Fruit fly (Drosophila melanogaster) whole organism, larva: ENCODE measurements around the gene Drsl3.

Source experiments
- noc ChIP-seq: fragments of 200-800 bp; sonication (Bioruptor generic); optimal IDR thresholded peaks from 3 replicates; lab custom pipeline; 2019; ENCODE audit warnings: missing biosample characterization, mild to moderate bottlenecking, missing genetic modification characterization, moderate library complexity

Gene Drsl3

DNA sequence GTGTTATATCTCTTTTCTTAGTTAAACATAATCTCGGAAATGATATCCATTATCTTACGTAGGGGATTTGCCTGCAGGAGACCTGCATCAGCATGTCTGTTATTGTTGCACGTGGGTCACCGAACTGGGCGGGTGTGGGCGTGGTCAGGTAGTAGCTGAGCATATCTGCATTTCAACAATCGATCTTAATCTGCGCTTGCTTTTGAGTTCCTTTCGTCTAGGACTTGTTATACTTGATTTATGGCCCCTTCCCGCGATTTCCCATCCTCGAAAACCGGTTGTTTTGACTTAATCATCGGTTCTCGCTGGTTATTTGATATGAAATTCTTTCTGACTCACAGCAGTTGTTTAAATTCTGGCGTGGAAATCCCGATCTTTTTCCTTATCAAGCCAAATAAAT is 10.1 kb upstream of the Drsl3 start:
- no peak for TF ChIP-seq noc (tag; lab: Kevin White, UChicago)

DNA sequence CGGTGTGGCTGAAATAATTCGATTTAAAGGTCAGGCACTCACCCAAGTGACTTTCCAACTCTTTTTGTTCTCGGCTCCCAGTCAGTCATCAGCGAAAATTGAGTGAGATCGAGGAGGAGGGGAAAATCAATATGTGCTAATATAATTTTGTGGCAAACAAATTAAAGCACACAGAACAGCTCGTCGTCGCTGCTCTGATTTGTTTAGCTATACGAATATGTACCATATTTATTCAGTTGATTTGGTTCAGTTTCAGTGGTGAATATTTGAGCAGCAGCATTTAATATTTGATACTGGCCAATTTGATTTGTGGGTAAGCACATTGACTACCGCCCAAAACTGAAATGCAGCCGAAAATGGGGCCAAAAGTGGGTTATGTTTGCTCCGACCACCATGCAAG is 9.4 kb upstream of the Drsl3 start:
- no peak for TF ChIP-seq noc (tag; lab: Kevin White, UChicago)

DNA sequence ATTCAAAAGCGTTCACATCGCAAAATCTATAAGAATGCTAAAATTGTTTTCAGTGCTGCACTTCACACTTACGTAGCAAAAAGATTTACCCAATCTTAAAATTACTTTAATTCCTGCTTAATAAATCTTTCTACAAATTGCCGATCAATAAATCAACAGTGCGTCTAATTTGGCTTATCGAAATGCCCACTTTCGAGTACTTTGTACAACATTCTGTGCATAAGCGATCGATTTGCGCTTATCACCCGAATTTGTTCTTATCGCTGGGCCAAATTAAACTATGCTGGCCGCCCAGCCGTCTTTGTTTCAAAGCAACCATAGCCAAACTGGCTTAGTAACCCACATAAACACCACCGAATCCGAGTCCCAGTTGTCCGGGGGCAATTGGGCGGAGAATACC is 8.3 kb upstream of the Drsl3 start:
- peak; percentile 83 for TF ChIP-seq noc (tag; lab: Kevin White, UChicago)

DNA sequence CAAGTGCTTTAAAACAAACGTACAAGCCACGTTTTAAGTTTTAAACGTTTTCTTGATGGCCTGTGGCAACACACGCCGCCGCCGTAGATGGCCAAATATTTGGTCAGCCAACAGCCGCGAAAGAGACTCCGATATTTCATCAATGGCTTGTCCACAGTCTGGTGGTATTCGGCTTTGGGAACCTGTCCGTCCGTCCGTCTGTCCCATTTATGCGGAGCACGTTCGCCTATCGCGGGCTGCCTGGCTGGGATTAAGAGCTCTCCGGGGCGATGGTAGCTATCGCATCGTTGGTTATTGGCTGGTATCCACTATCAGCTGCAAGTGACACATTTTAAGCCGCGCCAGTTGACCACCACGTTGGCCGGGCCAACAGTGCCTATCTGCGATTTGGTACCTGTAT is 7.2 kb upstream of the Drsl3 start:
- TF ChIP-seq noc (tag; lab: Kevin White, UChicago), result no peak

DNA sequence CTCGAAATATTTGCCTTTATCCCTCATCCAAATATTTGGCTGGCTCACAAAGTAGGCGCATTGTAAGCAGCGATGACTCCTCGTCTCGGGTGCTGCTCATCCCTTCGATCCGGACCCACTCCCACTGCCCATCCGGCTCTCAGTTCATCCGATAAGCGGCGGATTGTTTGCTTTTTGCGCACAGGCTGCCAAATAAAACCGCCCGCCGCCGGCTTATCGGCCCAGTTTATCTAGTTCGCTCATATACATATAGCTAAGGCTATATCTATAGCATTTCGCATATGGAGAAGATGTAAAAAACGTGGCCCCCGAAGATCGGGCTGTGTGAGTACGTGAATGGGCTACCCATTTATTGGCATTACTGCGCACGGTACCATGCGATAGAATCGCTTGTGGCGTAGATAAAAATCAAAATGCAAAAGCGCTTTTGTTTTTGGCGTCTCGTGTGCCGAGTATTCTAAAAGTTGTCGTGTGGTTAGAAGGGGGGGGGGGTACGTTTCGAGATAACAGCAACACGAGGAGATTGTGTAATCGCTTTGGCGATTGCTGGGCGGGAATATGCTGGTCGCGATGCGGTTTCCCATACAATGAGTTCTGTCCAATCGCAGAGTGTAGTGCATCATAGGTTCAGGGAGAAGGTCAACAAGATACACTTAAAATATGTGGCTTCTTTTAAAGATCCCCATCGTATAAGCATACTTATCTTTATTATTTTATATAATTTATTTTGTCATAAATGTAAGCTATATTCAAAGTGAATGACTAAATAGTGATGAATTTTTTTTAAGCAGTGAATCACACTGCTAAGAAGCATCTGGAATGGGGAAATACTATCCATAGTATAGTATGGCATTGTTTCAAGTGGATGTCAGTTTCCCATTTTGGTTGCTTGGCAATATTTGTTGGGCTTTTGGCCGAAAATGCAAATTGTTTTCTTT is 5.9 kb upstream of the Drsl3 start:
- TF ChIP-seq noc (tag; lab: Kevin White, UChicago), result peak; percentile 49

DNA sequence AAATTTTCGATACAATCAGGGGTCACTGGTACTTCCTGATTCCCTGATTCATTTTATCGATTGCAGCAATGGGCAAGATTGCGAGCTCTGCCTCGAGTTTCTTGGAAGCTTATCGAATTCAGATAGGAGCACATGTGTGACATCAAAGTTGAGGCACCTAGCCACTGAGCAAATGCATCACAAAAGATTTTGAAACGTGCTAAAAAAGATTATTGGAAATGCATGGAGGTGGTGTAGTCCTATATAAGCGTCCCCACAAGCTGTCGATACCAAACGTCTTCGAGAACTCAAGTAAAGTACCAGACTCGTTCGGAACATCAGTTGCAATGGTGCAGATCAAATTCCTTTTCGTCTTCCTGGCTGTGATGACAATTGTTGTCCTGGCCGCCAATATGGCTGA is 747 bp upstream of the Drsl3 start, which contains the start of gene Drsl2:
Gene Drsl2 (plus strand): TSS at position 301 of the 400 bp plus-strand sequence.
- TF ChIP-seq noc (tag; lab: Kevin White, UChicago), result no peak

DNA sequence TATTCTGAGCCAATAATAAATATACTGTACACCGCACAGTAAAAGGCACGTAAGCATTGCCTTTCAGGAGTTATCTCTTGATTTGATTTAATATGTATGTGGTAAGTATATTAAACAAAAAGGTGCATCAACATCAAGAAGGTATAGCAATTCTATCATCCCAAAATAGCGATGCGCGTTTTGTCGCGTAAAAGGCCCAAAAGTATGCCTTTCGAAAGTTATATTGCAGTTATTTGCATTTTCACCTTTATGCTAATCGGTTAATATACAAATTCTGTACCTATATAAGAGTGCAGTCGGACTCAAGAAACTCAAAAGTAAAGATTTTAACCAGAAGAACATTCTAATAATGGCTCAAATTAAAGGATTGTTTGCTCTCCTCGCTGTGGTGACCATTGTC is 492 bp downstream of the Drsl3 start, which contains the start of gene Drsl4:
Gene Drsl4 (plus strand): TSS at position 333 of the 400 bp plus-strand sequence.
- no peak for TF ChIP-seq noc (tag; lab: Kevin White, UChicago)

DNA sequence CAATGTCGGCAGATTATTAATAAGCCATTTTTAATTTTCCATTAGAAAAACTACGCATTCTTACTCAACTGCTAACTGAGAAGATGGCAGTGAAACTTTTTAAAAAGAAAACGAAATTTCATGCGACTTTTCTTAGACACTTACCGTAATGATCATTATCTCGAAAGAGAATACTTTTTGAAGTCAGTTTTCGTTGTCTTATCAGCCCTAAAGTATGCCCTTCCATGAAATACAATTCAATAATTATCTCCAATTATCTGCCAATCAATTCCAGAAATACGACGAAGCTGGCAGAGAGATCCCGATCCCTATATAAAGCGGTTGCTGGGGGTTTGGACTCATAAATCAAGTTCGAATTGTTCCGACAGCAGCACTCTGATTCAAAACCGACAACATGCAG is 1.6 kb downstream of the Drsl3 start, which contains the start of gene Drsl5:
Gene Drsl5 (plus strand): TSS at position 341 of the 400 bp plus-strand sequence.
- TF ChIP-seq noc (tag; lab: Kevin White, UChicago), result no peak

DNA sequence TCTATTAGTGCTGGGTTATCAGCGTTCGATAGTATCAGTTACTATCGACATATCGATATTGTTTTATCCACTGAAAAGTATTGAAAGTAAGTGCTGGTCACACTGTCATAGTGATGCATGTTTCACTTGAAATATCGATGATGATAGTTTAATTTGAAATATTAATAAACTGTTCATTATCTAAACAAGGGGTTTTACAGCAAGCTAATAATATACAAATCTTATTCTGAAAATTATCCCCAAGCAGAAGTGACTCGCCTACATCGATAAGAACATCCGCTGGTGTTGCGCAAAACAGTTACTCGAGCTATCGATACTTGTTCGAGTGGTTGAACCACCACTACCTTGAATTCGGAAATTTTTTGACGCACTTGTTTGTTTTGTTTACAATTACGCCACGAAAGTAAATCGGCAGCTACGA is 4.4 kb downstream of the Drsl3 start, which contains the start of the genes PIG-C, CG12016 and Dpm2:
Gene PIG-C (minus strand): TSS at position 10 of the 421 bp plus-strand sequence.
Gene CG12016 (plus strand): TSS at position 333 of the 421 bp plus-strand sequence.
Gene Dpm2 (plus strand): TSS at position 333 of the 421 bp plus-strand sequence.
- peak; percentile 16 for TF ChIP-seq noc (tag; lab: Kevin White, UChicago)

DNA sequence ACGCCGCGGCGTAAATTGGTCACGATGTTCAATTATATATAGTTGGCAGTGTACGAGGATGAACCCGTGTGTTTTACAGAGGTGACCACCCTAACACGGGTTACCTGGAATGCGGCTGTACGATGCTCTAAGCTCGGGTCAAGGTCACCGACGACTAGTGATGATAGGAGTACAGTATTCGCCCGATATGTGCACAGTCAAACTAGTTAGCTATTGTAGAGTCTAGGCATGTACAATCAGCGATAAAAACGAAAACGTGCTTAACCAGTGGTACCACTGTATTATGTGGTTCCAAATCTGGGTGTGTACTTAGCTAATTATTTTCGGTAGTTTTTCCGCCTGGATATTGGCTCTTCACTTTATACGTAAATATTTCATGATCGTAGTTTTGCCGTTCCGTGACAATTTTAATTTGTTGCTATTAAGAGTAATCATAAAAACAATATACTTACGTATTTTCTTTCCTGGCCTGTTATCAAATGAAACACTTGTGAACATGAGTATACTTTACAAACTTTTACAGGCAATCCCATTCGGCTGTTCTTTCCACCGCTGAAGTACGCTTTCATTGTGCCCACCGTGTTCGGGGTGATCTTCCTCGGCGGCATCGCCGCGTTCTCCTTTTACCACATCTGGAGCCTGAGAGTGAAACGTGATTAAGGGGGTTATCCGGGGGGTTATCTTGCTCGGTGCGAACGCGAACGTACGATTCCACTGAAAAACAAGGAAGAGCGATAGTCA is 5.4 kb downstream of the Drsl3 start:
- peak; percentile 69 for TF ChIP-seq noc (tag; lab: Kevin White, UChicago)

DNA sequence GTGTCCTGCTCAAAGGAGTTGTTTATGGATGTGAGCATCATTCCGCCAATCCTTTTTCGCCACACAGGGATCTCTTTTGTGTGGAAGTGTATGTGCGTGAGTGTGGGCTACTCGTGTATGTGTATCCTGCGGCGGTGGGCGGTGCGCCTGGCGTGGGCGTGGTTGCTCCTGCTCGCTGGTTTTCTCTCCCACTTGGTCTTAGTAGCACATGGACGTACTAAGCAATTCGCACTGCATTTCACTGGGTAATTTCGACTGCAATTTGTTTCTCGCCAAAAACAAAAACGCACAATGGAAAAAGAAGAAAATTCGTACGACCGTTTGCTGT is 10.8 kb downstream of the Drsl3 start:
- TF ChIP-seq noc (tag; lab: Kevin White, UChicago), result no peak

DNA sequence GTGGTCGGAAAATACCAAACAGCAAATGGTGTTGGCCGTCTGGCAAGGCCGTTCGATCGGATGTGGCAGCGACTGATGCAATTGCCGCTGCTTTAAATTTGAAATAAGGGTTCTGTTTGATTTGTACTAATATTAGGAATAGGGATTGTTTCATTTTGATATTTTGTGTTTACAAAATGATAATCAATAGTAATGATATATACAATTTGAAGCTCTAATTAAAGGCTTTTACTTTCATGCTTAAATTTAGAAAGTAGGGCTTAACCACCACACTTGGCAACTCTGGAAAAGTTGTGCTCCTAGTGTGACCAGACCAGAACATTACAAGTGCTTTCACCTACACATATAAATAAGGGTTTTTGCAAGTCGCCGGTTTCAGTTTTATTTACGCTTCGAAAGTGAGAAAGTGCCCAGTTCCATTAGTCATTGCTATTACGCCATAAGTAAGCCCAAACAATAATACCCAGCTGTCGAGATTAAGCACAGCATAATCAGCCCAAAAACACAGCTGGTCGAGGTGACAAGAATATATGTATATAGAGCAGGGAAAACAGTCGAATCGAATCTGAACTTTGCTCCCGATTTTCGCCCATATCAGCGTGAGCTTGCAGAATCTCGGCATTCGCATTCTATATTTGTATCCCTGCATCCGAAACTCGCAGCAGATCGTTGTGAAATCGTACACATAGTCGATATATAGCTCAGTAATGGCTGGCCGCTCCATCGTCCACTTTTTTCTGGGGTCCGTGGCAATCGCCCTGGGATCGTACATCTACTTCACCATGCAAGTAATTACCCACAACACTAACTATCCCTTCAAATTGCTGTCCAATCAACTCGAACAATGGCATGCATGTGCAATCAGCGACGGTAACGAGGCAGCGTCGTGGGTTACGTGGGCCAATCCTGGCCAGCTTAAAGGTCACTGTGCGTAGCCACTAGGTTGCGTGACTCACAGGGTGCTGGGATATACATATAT is 11.4 kb downstream of the Drsl3 start, which contains the start of gene Gtpx:
Gene Gtpx (plus strand): TSS at position 341 of the 979 bp plus-strand sequence.
- peak; percentile 30 for TF ChIP-seq noc (tag; lab: Kevin White, UChicago)

DNA sequence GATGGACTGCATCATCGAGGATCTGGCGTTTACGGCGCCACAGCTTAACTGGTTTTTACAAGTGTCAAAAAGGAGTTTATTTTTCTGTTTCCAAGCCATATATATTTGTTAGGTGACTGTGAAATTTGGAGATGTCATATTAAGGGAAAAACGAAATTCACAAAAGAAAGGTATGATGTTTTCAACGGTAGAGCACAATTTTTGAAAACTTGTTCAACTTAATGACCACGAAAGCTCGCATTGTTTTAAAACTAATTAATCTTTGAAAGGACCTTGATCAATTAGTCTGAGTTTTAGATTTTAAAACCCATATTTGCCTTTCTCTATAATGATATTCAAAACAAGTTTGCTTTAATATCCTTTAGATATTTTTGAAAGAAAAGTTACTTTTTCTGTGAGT is 14.0 kb downstream of the Drsl3 start, which contains the start of gene Strip:
Gene Strip (minus strand): TSS at position 101 of the 400 bp plus-strand sequence.
- no peak for TF ChIP-seq noc (tag; lab: Kevin White, UChicago)

DNA sequence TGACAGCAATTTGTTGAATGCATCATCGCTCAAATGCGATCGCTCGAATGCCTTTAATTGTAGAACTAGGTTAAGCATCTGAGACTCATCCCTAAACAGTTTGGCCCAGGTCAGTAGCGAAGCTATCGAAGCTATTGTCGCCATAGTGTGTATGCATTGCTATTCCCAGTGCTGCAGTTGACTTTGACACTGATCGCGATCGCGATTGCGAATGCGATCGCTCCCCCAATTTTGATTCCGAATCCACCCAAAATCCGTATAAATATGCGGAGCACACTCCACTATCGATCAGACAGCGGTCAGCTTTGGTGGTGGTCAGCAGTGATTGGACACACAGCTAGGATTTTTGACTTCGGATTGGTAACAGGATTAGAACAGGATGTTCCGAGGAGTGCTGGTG is 15.0 kb downstream of the Drsl3 start, which contains the start of gene CG14961:
Gene CG14961 (plus strand): TSS at position 301 of the 400 bp plus-strand sequence.
- TF ChIP-seq noc (tag; lab: Kevin White, UChicago), result no peak
